Fruit fly (Drosophila melanogaster) whole organism, wandering third instar larva: Measurements from ENCODE around the gene ZnT33D.

Source experiments
- CrebA ChIP-seq: fragments of 200-800 bp; sonication (Bioruptor generic); optimal IDR thresholded peaks from 2 replicates; lab custom pipeline; 2016; ENCODE audit warnings: missing biosample characterization, mild to moderate bottlenecking, missing genetic modification characterization, borderline replicate concordance
- Dfd ChIP-seq: fragments of >200 bp; optimal IDR thresholded peaks from 2 replicates; lab custom pipeline; 2017; ENCODE audit warnings: missing biosample characterization, missing genetic modification characterization
- Mio ChIP-seq: sonication (Bioruptor generic); optimal IDR thresholded peaks from 2 replicates; lab custom pipeline; 2016; ENCODE audit warnings: missing biosample characterization, missing genetic modification characterization
- dsf ChIP-seq: sonication (Bioruptor generic); optimal IDR thresholded peaks from 2 replicates; lab custom pipeline; 2016; ENCODE audit warnings: missing biosample characterization, missing genetic modification characterization, borderline replicate concordance
- h ChIP-seq: fragments of 200-800 bp; sonication (Bioruptor generic); optimal IDR thresholded peaks from 3 replicates; lab custom pipeline; 2016; ENCODE audit warnings: missing biosample characterization, mild to moderate bottlenecking, missing genetic modification characterization
- lola ChIP-seq: fragments of >200 bp; optimal IDR thresholded peaks from 2 replicates; lab custom pipeline; 2017; ENCODE audit warnings: missing biosample characterization, missing genetic modification characterization
- pan ChIP-seq: fragments of >200 bp; optimal IDR thresholded peaks from 2 replicates; lab custom pipeline; 2017
- rgr ChIP-seq: fragments of 200-800 bp; sonication (Bioruptor generic); optimal IDR thresholded peaks from 3 replicates; lab custom pipeline; 2016; ENCODE audit warnings: missing biosample characterization, mild to moderate bottlenecking, missing genetic modification characterization
- sv ChIP-seq: fragments of 200-800 bp; sonication (Bioruptor generic); optimal IDR thresholded peaks from 3 replicates; lab custom pipeline; 2016; ENCODE audit warnings: missing biosample characterization, missing genetic modification characterization
- usp ChIP-seq: fragments of >200 bp; optimal IDR thresholded peaks from 2 replicates; lab custom pipeline; 2017; ENCODE audit warnings: missing biosample characterization, missing genetic modification characterization

dm6 chr2L:12163941-12164340 lies at the start of gene ZnT33D:
- TF ChIP-seq h (GFP tag; lab: Kevin White, UChicago) (no peak), Dfd (no peak), CrebA (no peak), lola (GFP tag; lab: Kevin White, UChicago) (no peak), dsf (GFP tag; lab: Kevin White, UChicago) (no peak), usp (no peak), Mio (GFP tag; lab: Kevin White, UChicago) (no peak), sv (GFP tag; lab: Kevin White, UChicago) (no peak), rgr (GFP tag; lab: Kevin White, UChicago) (no peak), pan (lab: Kevin White, UChicago) (no peak)
